Worm (Caenorhabditis elegans) whole organism, L2 larva: Measurements from ENCODE around the gene R52.4.

Source experiments
- C34F6.9 ChIP-seq: fragments of 150-350 bp; optimal IDR thresholded peaks from 2 replicates; lab custom pipeline; 2014; ENCODE audit warnings: missing biosample characterization, missing genetic modification characterization
- F13H6.1 ChIP-seq: sonication (generic microtip); optimal IDR thresholded peaks from 2 replicates; lab custom pipeline; 2016; ENCODE audit warnings: missing genetic modification characterization, missing compliant biosample characterization
- R02D3.7 ChIP-seq: fragments of 150-350 bp; optimal IDR thresholded peaks from 2 replicates; lab custom pipeline; 2014; ENCODE audit warnings: missing biosample characterization, missing genetic modification characterization
- Y55F3AM.14 ChIP-seq: fragments of 200-800 bp; sonication (Bioruptor generic); optimal IDR thresholded peaks from 2 replicates; lab custom pipeline; 2018; ENCODE audit warnings: mild to moderate bottlenecking, missing genetic modification characterization, missing compliant biosample characterization
- ZK546.5 ChIP-seq: sonication (generic microtip); optimal IDR thresholded peaks from 2 replicates; lab custom pipeline; 2017; ENCODE audit warnings: missing biosample characterization, missing genetic modification characterization
- alr-1 ChIP-seq: fragments of 150-350 bp; optimal IDR thresholded peaks from 2 replicates; lab custom pipeline; 2014; ENCODE audit warnings: missing biosample characterization, missing genetic modification characterization
- aly-2 ChIP-seq: fragments of 150-350 bp; optimal IDR thresholded peaks from 2 replicates; lab custom pipeline; 2014; ENCODE audit warnings: missing biosample characterization, missing genetic modification characterization
- ama-1 ChIP-seq: fragments of 150-350 bp; optimal IDR thresholded peaks from 2 replicates; lab custom pipeline; 2018; ENCODE audit warnings: inconsistent platforms
- blmp-1 ChIP-seq: sonication (generic microtip); optimal IDR thresholded peaks from 2 replicates; lab custom pipeline; 2017; ENCODE audit warnings: missing genetic modification characterization, mild to moderate bottlenecking, missing compliant biosample characterization, antibody characterized with exemption, moderate library complexity; ENCODE audit not compliant: insufficient read depth
- ceh-16 ChIP-seq: fragments of 150-350 bp; optimal IDR thresholded peaks from 2 replicates; lab custom pipeline; 2014; ENCODE audit warnings: missing biosample characterization, missing genetic modification characterization
- ceh-82 ChIP-seq: fragments of 150-350 bp; optimal IDR thresholded peaks from 2 replicates; lab custom pipeline; 2014; ENCODE audit warnings: missing biosample characterization, missing genetic modification characterization
- dmd-4 ChIP-seq: sonication (generic microtip); optimal IDR thresholded peaks from 2 replicates; lab custom pipeline; 2017; ENCODE audit warnings: missing biosample characterization, missing genetic modification characterization
- egl-27 ChIP-seq: sonication (generic microtip); optimal IDR thresholded peaks from 3 replicates; lab custom pipeline; 2017; ENCODE audit warnings: missing biosample characterization, missing genetic modification reagents, missing genetic modification characterization
- elt-1 ChIP-seq: fragments of 150-350 bp; optimal IDR thresholded peaks from 2 replicates; lab custom pipeline; 2014; ENCODE audit warnings: missing biosample characterization, missing genetic modification characterization
- elt-3 ChIP-seq: sonication (generic microtip); optimal IDR thresholded peaks from 2 replicates; lab custom pipeline; 2017; ENCODE audit warnings: missing biosample characterization, missing genetic modification characterization
- gmeb-1 ChIP-seq: fragments of 150-350 bp; optimal IDR thresholded peaks from 2 replicates; lab custom pipeline; 2014; ENCODE audit warnings: missing biosample characterization, missing genetic modification characterization
- lin-11 ChIP-seq: fragments of 150-350 bp; sonication (generic microtip); optimal IDR thresholded peaks from 2 replicates; lab custom pipeline; 2014; ENCODE audit warnings: missing biosample characterization, missing genetic modification characterization, inconsistent platforms, mixed read lengths
- lin-13 ChIP-seq: fragments of 150-350 bp; optimal IDR thresholded peaks from 2 replicates; lab custom pipeline; 2014; ENCODE audit warnings: missing biosample characterization, missing genetic modification reagents, missing genetic modification characterization
- lin-39 ChIP-seq: fragments of 150-350 bp; optimal IDR thresholded peaks from 2 replicates; lab custom pipeline; 2014; ENCODE audit warnings: missing biosample characterization, missing genetic modification reagents, missing genetic modification characterization
- lsy-2 ChIP-seq, 2 experiments: fragments of 150-350 bp in 1 of 2; sonication (generic microtip) in 1 of 2; optimal IDR thresholded peaks; 2 replicates each; lab custom pipeline; 2014 to 2017; ENCODE audit warnings: missing biosample characterization in 2 of 2, missing genetic modification characterization in 2 of 2
- mab-5 ChIP-seq: fragments of 150-350 bp; optimal IDR thresholded peaks from 2 replicates; lab custom pipeline; 2014; ENCODE audit warnings: missing biosample characterization, missing genetic modification characterization
- mbf-1 ChIP-seq: sonication (generic microtip); optimal IDR thresholded peaks from 2 replicates; lab custom pipeline; 2017; ENCODE audit warnings: missing biosample characterization, missing genetic modification characterization
- nhr-10 ChIP-seq: sonication (generic microtip); optimal IDR thresholded peaks from 2 replicates; lab custom pipeline; 2017; ENCODE audit warnings: missing biosample characterization, missing genetic modification characterization
- nhr-12 ChIP-seq: fragments of 150-350 bp; optimal IDR thresholded peaks from 2 replicates; lab custom pipeline; 2014; ENCODE audit warnings: missing biosample characterization, missing genetic modification characterization
- nhr-129 ChIP-seq: fragments of 150-350 bp; optimal IDR thresholded peaks from 2 replicates; lab custom pipeline; 2014; ENCODE audit warnings: missing biosample characterization, missing genetic modification characterization
- nhr-21 ChIP-seq: fragments of 150-350 bp; optimal IDR thresholded peaks from 2 replicates; lab custom pipeline; 2014; ENCODE audit warnings: missing biosample characterization, missing genetic modification characterization
- nhr-23 ChIP-seq: fragments of 150-350 bp; optimal IDR thresholded peaks from 2 replicates; lab custom pipeline; 2014; ENCODE audit warnings: missing biosample characterization, missing genetic modification reagents, missing genetic modification characterization
- nhr-237 ChIP-seq: fragments of 150-350 bp; optimal IDR thresholded peaks from 2 replicates; lab custom pipeline; 2014; ENCODE audit warnings: missing biosample characterization, missing genetic modification characterization
- nhr-25 ChIP-seq: fragments of 150-350 bp; sonication (generic microtip); optimal IDR thresholded peaks from 3 replicates; lab custom pipeline; 2014; ENCODE audit warnings: missing biosample characterization, missing genetic modification characterization
- nhr-6 ChIP-seq: fragments of 150-350 bp; optimal IDR thresholded peaks from 2 replicates; lab custom pipeline; 2014; ENCODE audit warnings: missing biosample characterization, missing genetic modification characterization
- nhr-77 ChIP-seq: fragments of 150-350 bp; optimal IDR thresholded peaks from 2 replicates; lab custom pipeline; 2014; ENCODE audit warnings: missing biosample characterization, missing genetic modification characterization
- peb-1 ChIP-seq: fragments of 150-350 bp; optimal IDR thresholded peaks from 2 replicates; lab custom pipeline; 2014; ENCODE audit warnings: missing biosample characterization, missing genetic modification characterization
- skn-1 ChIP-seq: sonication (generic microtip); optimal IDR thresholded peaks from 2 replicates; lab custom pipeline; 2017; ENCODE audit warnings: missing biosample characterization, missing genetic modification characterization
- sma-3 ChIP-seq: sonication (generic microtip); optimal IDR thresholded peaks from 2 replicates; lab custom pipeline; 2016; ENCODE audit warnings: missing genetic modification reagents, missing genetic modification characterization, missing compliant biosample characterization
- snpc-4 ChIP-seq: fragments of 150-350 bp; optimal IDR thresholded peaks from 2 replicates; lab custom pipeline; 2014; ENCODE audit warnings: missing biosample characterization, missing genetic modification characterization
- unc-62 ChIP-seq: fragments of 150-350 bp; optimal IDR thresholded peaks from 2 replicates; lab custom pipeline; 2014; ENCODE audit warnings: missing biosample characterization, missing genetic modification reagents, missing genetic modification characterization
- zag-1 ChIP-seq: fragments of 150-350 bp; optimal IDR thresholded peaks from 2 replicates; lab custom pipeline; 2014; ENCODE audit warnings: missing biosample characterization, missing genetic modification characterization
- ztf-11 ChIP-seq: sonication (generic microtip); optimal IDR thresholded peaks from 2 replicates; lab custom pipeline; 2017; ENCODE audit warnings: missing biosample characterization, missing genetic modification characterization
- ztf-4 ChIP-seq: fragments of 150-350 bp; optimal IDR thresholded peaks from 2 replicates; lab custom pipeline; 2014; ENCODE audit warnings: missing biosample characterization, missing genetic modification characterization

The R52.4 gene

ce11 chrII:2081257-2081656 is 26.9 kb downstream of the R52.4 start, which contains the start of gene T16A1.4:
T16A1.4 (plus strand) TSS chrII:2081557.
- TF ChIP-seq nhr-237 (no peak), nhr-12 (no peak), ceh-82 (tag; lab: Kevin White, UChicago) (no peak), nhr-77 (no peak), nhr-21 (tag; lab: Kevin White, UChicago) (no peak), nhr-129 (tag; lab: Kevin White, UChicago) (no peak), skn-1 (tag; lab: Kevin White, UChicago) (no peak), F13H6.1 (no peak), elt-3 (tag; lab: Kevin White, UChicago) (no peak), egl-27 (tag; lab: Kevin White, UChicago) (no peak), C34F6.9 (no peak), lin-39 (tag; lab: Kevin White, UChicago) (no peak), ZK546.5 (no peak), gmeb-1 (tag; lab: Kevin White, UChicago) (no peak), sma-3 (GFP tag; lab: Kevin White, UChicago) (no peak), zag-1 (tag; lab: Kevin White, UChicago) (no peak), nhr-10 (no peak), ztf-11 (tag; lab: Kevin White, UChicago) (no peak), unc-62 (GFP tag; lab: Kevin White, UChicago) (no peak), lsy-2 (tag; optimal IDR thresholded peaks at IDR 0.05; lab: Kevin White, UChicago) (no peak)

- TF ChIP-seq lin-13: no peak
- no peak for TF ChIP-seq nhr-237
- no peak for TF ChIP-seq ama-1 (lab: Kevin White, UChicago)
- no peak for TF ChIP-seq ceh-82 (tag; lab: Kevin White, UChicago)
- TF ChIP-seq nhr-77: no peak
- TF ChIP-seq aly-2 (tag; lab: Kevin White, UChicago): no peak
- TF ChIP-seq nhr-10: no peak
- no peak for TF ChIP-seq ZK546.5
- no peak for TF ChIP-seq mbf-1 (tag; lab: Kevin White, UChicago)
- TF ChIP-seq alr-1 (tag; lab: Kevin White, UChicago): no peak
- TF ChIP-seq lsy-2 (tag; optimal IDR thresholded peaks at IDR 0.05; lab: Kevin White, UChicago): no peak
- no peak for TF ChIP-seq C34F6.9
- TF ChIP-seq snpc-4 (tag; lab: Kevin White, UChicago): no peak
- no peak for TF ChIP-seq nhr-12
- no peak for TF ChIP-seq ztf-4
- no peak for TF ChIP-seq nhr-129 (tag; lab: Kevin White, UChicago)
- TF ChIP-seq elt-3 (tag; lab: Kevin White, UChicago): no peak
- TF ChIP-seq unc-62 (GFP tag; lab: Kevin White, UChicago): no peak
- TF ChIP-seq skn-1 (tag; lab: Kevin White, UChicago): no peak
- no peak for TF ChIP-seq zag-1 (tag; lab: Kevin White, UChicago)
Measured at ce11 chrII:2080425-2080824, 27.8 kb downstream of the R52.4 start, which contains the start of gene F07E5.9. F07E5.9 (minus strand) TSS chrII:2080525.

ce11 chrII:2076467-2076866 is 31.7 kb downstream of the R52.4 start:
- no peak for TF ChIP-seq Y55F3AM.14 (GFP tag; lab: Kevin White, UChicago)
- no peak for TF ChIP-seq lin-11 (tag; lab: Kevin White, UChicago)
- TF ChIP-seq mbf-1 (tag; lab: Kevin White, UChicago): no peak
- no peak for TF ChIP-seq R02D3.7 (tag; lab: Kevin White, UChicago)
- TF ChIP-seq egl-27 (tag; lab: Kevin White, UChicago): no peak
- TF ChIP-seq nhr-6: no peak
- no peak for TF ChIP-seq C34F6.9
- TF ChIP-seq nhr-237: no peak
- no peak for TF ChIP-seq elt-1 (tag; lab: Kevin White, UChicago)
- no peak for TF ChIP-seq nhr-23 (tag; lab: Kevin White, UChicago)
- no peak for TF ChIP-seq peb-1
- TF ChIP-seq nhr-129 (tag; lab: Kevin White, UChicago): no peak
- no peak for TF ChIP-seq nhr-25

- TF ChIP-seq nhr-77: no peak
- TF ChIP-seq aly-2 (tag; lab: Kevin White, UChicago): no peak
- TF ChIP-seq lin-13: no peak
- TF ChIP-seq gmeb-1 (tag; lab: Kevin White, UChicago): no peak
- TF ChIP-seq Y55F3AM.14 (GFP tag; lab: Kevin White, UChicago): no peak
- TF ChIP-seq egl-27 (tag; lab: Kevin White, UChicago): no peak
- no peak for TF ChIP-seq C34F6.9
- TF ChIP-seq lsy-2 (tag; optimal IDR thresholded peaks at IDR 0.05; lab: Kevin White, UChicago): no peak
- no peak for TF ChIP-seq dmd-4 (tag; lab: Kevin White, UChicago)
- TF ChIP-seq ceh-16 (tag; lab: Kevin White, UChicago): no peak
- TF ChIP-seq nhr-237: no peak
- TF ChIP-seq F13H6.1: no peak
- TF ChIP-seq blmp-1: no peak
- TF ChIP-seq ama-1 (lab: Kevin White, UChicago): no peak
- TF ChIP-seq mab-5 (tag; lab: Kevin White, UChicago): no peak
- no peak for TF ChIP-seq peb-1
Measured at ce11 chrII:2075513-2075912, 32.7 kb downstream of the R52.4 start, which contains the start of gene F07E5.8. F07E5.8 (minus strand) TSS chrII:2075613.
